Worm (Caenorhabditis elegans) whole organism, L4/young adult: ENCODE results near the gene npax-4.

Experiments used
- W03F9.2 ChIP-seq: fragments of 150-350 bp; optimal IDR thresholded peaks from 2 replicates; lab custom pipeline; 2014; ENCODE audit warnings: missing biosample characterization, missing genetic modification characterization
- dao-5 ChIP-seq: sonication (generic microtip); optimal IDR thresholded peaks from 2 replicates; lab custom pipeline; 2016; ENCODE audit warnings: missing genotype, missing genetic modification characterization, moderate library complexity, missing compliant biosample characterization

ce11 chrIV:8926511-8926910 lies 46.8 kb upstream of the npax-4 start:
- TF ChIP-seq dao-5 (tag; lab: Kevin White, UChicago) (no peak), W03F9.2 (no peak)
